Worm (Caenorhabditis elegans) whole organism, L1 larva: ENCODE measurements around the gene R11D1.4.

Source experiments
- fos-1 ChIP-seq: fragments of 150-350 bp; optimal IDR thresholded peaks from 2 replicates; lab custom pipeline; 2014; ENCODE audit warnings: missing biosample characterization, missing genetic modification characterization
- lin-39 ChIP-seq: fragments of 150-350 bp; optimal IDR thresholded peaks from 2 replicates; lab custom pipeline; 2014; ENCODE audit warnings: missing biosample characterization, missing genetic modification reagents, missing genetic modification characterization
- lir-3 ChIP-seq: sonication (generic microtip); optimal IDR thresholded peaks from 2 replicates; lab custom pipeline; 2016; ENCODE audit warnings: mild to moderate bottlenecking, missing genetic modification characterization, moderate library complexity, missing compliant biosample characterization; ENCODE audit not compliant: poor library complexity
- nhr-77 ChIP-seq: fragments of 150-350 bp; optimal IDR thresholded peaks from 2 replicates; lab custom pipeline; 2014; ENCODE audit warnings: missing biosample characterization, missing genetic modification characterization

ce11 chrV:12719713-12720112 lies 5.7 kb upstream of the R11D1.4 start, which contains the start of gene R11D1.7:
- TF ChIP-seq nhr-77 (tag; lab: Kevin White, UChicago) (no peak), lir-3 (tag; lab: Kevin White, UChicago) (no peak), lin-39 (tag; lab: Kevin White, UChicago) (no peak), fos-1 (tag; lab: Kevin White, UChicago) (no peak)
